Fruit fly (Drosophila melanogaster): ENCODE data around the gene CG32751.

dm6 chrX:6199791-6200190 is 1.3 kb upstream of the CG32751 start, which contains the start of gene CG43090:
- TF ChIP-seq Clk (GFP tag; optimal IDR thresholded peaks at IDR 0.05) = no peak
- TF ChIP-seq tj (GFP tag; optimal IDR thresholded peaks at IDR 0.05) = no peak
- no peak for TF ChIP-seq kay (GFP tag; ENCODE audit: borderline replicate concordance)
